Fruit fly (Drosophila melanogaster) whole organism, embryonic: ENCODE results near the gene CG4332.

ENCODE experiments used
- Abd-B ChIP-seq: fragments of 200-800 bp; sonication (Bioruptor generic); optimal IDR thresholded peaks from 2 replicates; lab custom pipeline; 2018; ENCODE audit warnings: missing biosample characterization, mild to moderate bottlenecking, missing genetic modification characterization, moderate library complexity
- Bgb ChIP-seq: fragments of 200-800 bp; sonication (Bioruptor generic); IDR thresholded peaks from 2 replicates; pipeline ENCODE4 v1.3.6; 2022; ENCODE audit warnings: missing biosample characterization, missing genetic modification characterization; ENCODE audit not compliant: partially characterized antibody
- CG10274 ChIP-seq: fragments of 200-800 bp; sonication (Bioruptor generic); optimal IDR thresholded peaks from 3 replicates; lab custom pipeline; 2017; ENCODE audit warnings: missing biosample characterization, mild to moderate bottlenecking, missing genetic modification characterization
- CG10431 ChIP-seq: fragments of 200-800 bp; sonication (Bioruptor generic); optimal IDR thresholded peaks from 3 replicates; lab custom pipeline; 2018; ENCODE audit warnings: missing biosample characterization, mild to moderate bottlenecking, missing genetic modification characterization
- CG11723 ChIP-seq: fragments of 200-800 bp; sonication (Bioruptor generic); optimal IDR thresholded peaks from 2 replicates; lab custom pipeline; 2017; ENCODE audit warnings: missing biosample characterization, mild to moderate bottlenecking, missing genetic modification characterization
- CG13894 ChIP-seq: fragments of 200-800 bp; sonication (Bioruptor generic); optimal IDR thresholded peaks from 3 replicates; lab custom pipeline; 2018; ENCODE audit warnings: missing biosample characterization, mild to moderate bottlenecking, missing genetic modification characterization, moderate library complexity
- CG15269 ChIP-seq: fragments of 200-800 bp; sonication (Bioruptor generic); optimal IDR thresholded peaks from 2 replicates; lab custom pipeline; 2018; ENCODE audit warnings: missing biosample characterization, mild to moderate bottlenecking, missing genetic modification characterization, moderate library complexity
- CG15479 ChIP-seq: fragments of 200-800 bp; sonication (Bioruptor generic); optimal IDR thresholded peaks from 3 replicates; lab custom pipeline; 2019; ENCODE audit warnings: missing biosample characterization, mild to moderate bottlenecking, missing genetic modification characterization, moderate library complexity
- CG15514 ChIP-seq: fragments of 200-800 bp; sonication (Bioruptor generic); optimal IDR thresholded peaks from 3 replicates; lab custom pipeline; 2017; ENCODE audit warnings: missing biosample characterization, missing genetic modification characterization, mild to moderate bottlenecking, moderate library complexity, missing genetic modification reagents
- CG18262 ChIP-seq: fragments of 200-800 bp; optimal IDR thresholded peaks from 3 replicates; lab custom pipeline; 2019; ENCODE audit warnings: missing biosample characterization, mild to moderate bottlenecking, missing genetic modification characterization, moderate library complexity
- CG2875 ChIP-seq: fragments of 200-800 bp; sonication (Bioruptor generic); optimal IDR thresholded peaks from 2 replicates; lab custom pipeline; 2017; ENCODE audit warnings: missing biosample characterization, mild to moderate bottlenecking, missing genetic modification characterization, missing genetic modification reagents
- CG31441 ChIP-seq: fragments of 200-800 bp; sonication (Bioruptor generic); IDR thresholded peaks from 2 replicates; pipeline ENCODE4 v1.3.6; 2022; ENCODE audit warnings: missing biosample characterization, missing genetic modification characterization
- CG3407 ChIP-seq: fragments of 200-800 bp; sonication (Bioruptor generic); optimal IDR thresholded peaks from 2 replicates; lab custom pipeline; 2018; ENCODE audit warnings: missing biosample characterization, mild to moderate bottlenecking, missing genetic modification characterization
- CG4328 ChIP-seq: fragments of 200-800 bp; sonication (Bioruptor generic); optimal IDR thresholded peaks from 3 replicates; lab custom pipeline; 2017; ENCODE audit warnings: missing biosample characterization, missing genetic modification reagents, missing genetic modification characterization
- CG6254 ChIP-seq: fragments of 200-800 bp; sonication (Bioruptor generic); optimal IDR thresholded peaks from 3 replicates; lab custom pipeline; 2017; ENCODE audit warnings: mild to moderate bottlenecking, missing biosample characterization, missing genetic modification reagents, missing genetic modification characterization
- CG6765 ChIP-seq: fragments of 200-800 bp; sonication (Bioruptor generic); optimal IDR thresholded peaks from 3 replicates; lab custom pipeline; 2017; ENCODE audit warnings: missing biosample characterization, mild to moderate bottlenecking, missing genetic modification characterization
- CG6791 ChIP-seq: fragments of 200-800 bp; sonication (Bioruptor generic); IDR thresholded peaks from 3 replicates; pipeline ENCODE4 v1.3.6; 2022; ENCODE audit warnings: missing biosample characterization, missing genetic modification characterization; ENCODE audit not compliant: partially characterized antibody
- CG6854 ChIP-seq: fragments of 200-800 bp; sonication (Bioruptor generic); optimal IDR thresholded peaks from 3 replicates; lab custom pipeline; 2017; ENCODE audit warnings: missing biosample characterization, mild to moderate bottlenecking, missing genetic modification characterization
- CG7745 ChIP-seq: fragments of 200-800 bp; sonication (Bioruptor generic); optimal IDR thresholded peaks from 2 replicates; lab custom pipeline; 2018; ENCODE audit warnings: missing biosample characterization, mild to moderate bottlenecking, missing genetic modification characterization, moderate library complexity
- CG8359 ChIP-seq: fragments of 200-800 bp; sonication (Bioruptor generic); optimal IDR thresholded peaks from 2 replicates; lab custom pipeline; 2017; ENCODE audit warnings: missing biosample characterization, mild to moderate bottlenecking, missing genetic modification characterization, borderline replicate concordance
- CG9817 ChIP-seq: fragments of 200-800 bp; sonication (Bioruptor generic); optimal IDR thresholded peaks from 2 replicates; lab custom pipeline; 2018; ENCODE audit warnings: missing biosample characterization, mild to moderate bottlenecking, missing genetic modification characterization, moderate library complexity
- Dfd ChIP-seq, 2 experiments: fragments of >200 bp; optimal IDR thresholded peaks; 2 replicates each; lab custom pipeline; 2017; ENCODE audit warnings: missing biosample characterization in 2 of 2, missing genetic modification characterization in 2 of 2
- Hand ChIP-seq: fragments of 200-800 bp; sonication (Bioruptor generic); optimal IDR thresholded peaks from 2 replicates; lab custom pipeline; 2017; ENCODE audit warnings: mild to moderate bottlenecking, missing biosample characterization, missing genetic modification reagents, missing genetic modification characterization
- Hmx ChIP-seq: fragments of 200-800 bp; sonication (Bioruptor generic); optimal IDR thresholded peaks from 2 replicates; lab custom pipeline; 2016; ENCODE audit warnings: missing biosample characterization, missing genetic modification characterization
- Lim3 ChIP-seq: fragments of 200-800 bp; sonication (Bioruptor generic); IDR thresholded peaks from 2 replicates; pipeline ENCODE4 v1.3.6; 2022; ENCODE audit warnings: missing biosample characterization, missing genetic modification characterization
- Med ChIP-seq: fragments of 200-800 bp; sonication (Bioruptor generic); peaks from one replicate; lab custom pipeline; 2016; ENCODE audit warnings: missing biosample characterization, missing genetic modification characterization, mild to moderate bottlenecking, inconsistent platforms, moderate library complexity
- ash1 ChIP-seq: fragments of 200-800 bp; sonication (Bioruptor generic); optimal IDR thresholded peaks from 2 replicates; lab custom pipeline; 2018; ENCODE audit warnings: missing biosample characterization, mild to moderate bottlenecking, missing genetic modification characterization
- bbx ChIP-seq: fragments of 200-800 bp; sonication (Bioruptor generic); IDR thresholded peaks from 2 replicates; pipeline ENCODE4 v1.3.6; 2022; ENCODE audit warnings: missing biosample characterization, missing genetic modification characterization; ENCODE audit not compliant: partially characterized antibody
- crp ChIP-seq, 2 experiments: fragments of 200-800 bp; sonication (Bioruptor generic); optimal IDR thresholded peaks; 2 replicates in 1 of 2; 3 replicates in 1 of 2; lab custom pipeline; 2017; ENCODE audit warnings: missing biosample characterization in 2 of 2, missing genetic modification characterization in 2 of 2, mild to moderate bottlenecking in 1 of 2, moderate library complexity in 1 of 2
- fd64A ChIP-seq: fragments of 200-800 bp; sonication (Bioruptor generic); optimal IDR thresholded peaks from 3 replicates; lab custom pipeline; 2018; ENCODE audit warnings: missing biosample characterization, mild to moderate bottlenecking, missing genetic modification characterization
- knrl ChIP-seq: fragments of 200-800 bp; sonication (Bioruptor generic); IDR thresholded peaks from 3 replicates; pipeline ENCODE4 v1.3.6; 2022; ENCODE audit warnings: missing biosample characterization, missing genetic modification characterization; ENCODE audit not compliant: partially characterized antibody
- odd ChIP-seq: fragments of 200-800 bp; sonication (Bioruptor generic); optimal IDR thresholded peaks from 2 replicates; lab custom pipeline; 2017; ENCODE audit warnings: missing biosample characterization, mild to moderate bottlenecking, missing genetic modification characterization
- onecut ChIP-seq: fragments of 200-800 bp; sonication (Bioruptor generic); IDR thresholded peaks from 2 replicates; pipeline ENCODE4 v1.3.6; 2022; ENCODE audit warnings: missing biosample characterization, missing genetic modification characterization
- otp ChIP-seq: fragments of 200-800 bp; sonication (Bioruptor generic); IDR thresholded peaks from 3 replicates; pipeline ENCODE4, ENCODE4 v1.3.6; 2022; ENCODE audit warnings: missing biosample characterization, missing genetic modification characterization
- p53 ChIP-seq: fragments of 200-800 bp; sonication (Bioruptor generic); optimal IDR thresholded peaks from 2 replicates; lab custom pipeline; 2016; ENCODE audit warnings: missing biosample characterization, missing genetic modification characterization
- pb ChIP-seq: fragments of 200-800 bp; sonication (Bioruptor generic); optimal IDR thresholded peaks from 3 replicates; lab custom pipeline; 2016; ENCODE audit warnings: missing biosample characterization, missing genetic modification characterization
- pho ChIP-seq: fragments of 200-800 bp; sonication (Bioruptor generic); optimal IDR thresholded peaks from 2 replicates; lab custom pipeline; 2016; ENCODE audit warnings: missing biosample characterization, missing genetic modification characterization
- salm ChIP-seq: fragments of 200-800 bp; sonication (Bioruptor generic); optimal IDR thresholded peaks from 2 replicates; lab custom pipeline; 2018; ENCODE audit warnings: missing biosample characterization, mild to moderate bottlenecking, missing genetic modification characterization
- sd ChIP-seq: fragments of 200-800 bp; sonication (Bioruptor generic); optimal IDR thresholded peaks from 3 replicates; lab custom pipeline; 2018; ENCODE audit warnings: missing biosample characterization, mild to moderate bottlenecking, missing genetic modification characterization, moderate library complexity
- sens ChIP-seq: fragments of 200-800 bp; sonication (Bioruptor generic); peaks from one replicate; lab custom pipeline; 2016; ENCODE audit warnings: missing biosample characterization, missing genetic modification characterization
- sim ChIP-seq: fragments of 200-800 bp; sonication (Bioruptor generic); IDR thresholded peaks from 2 replicates; pipeline ENCODE4 v1.3.6; 2022; ENCODE audit warnings: missing biosample characterization, missing genetic modification characterization
- sqz ChIP-seq: fragments of 200-800 bp; sonication (Bioruptor generic); optimal IDR thresholded peaks from 3 replicates; lab custom pipeline; 2018; ENCODE audit warnings: missing biosample characterization, mild to moderate bottlenecking, missing genetic modification characterization
- trem ChIP-seq: fragments of 200-800 bp; optimal IDR thresholded peaks from 3 replicates; lab custom pipeline; 2019; ENCODE audit warnings: missing biosample characterization, mild to moderate bottlenecking, missing genetic modification characterization, moderate library complexity
- usp ChIP-seq: fragments of >200 bp; optimal IDR thresholded peaks from 2 replicates; lab custom pipeline; 2017; ENCODE audit warnings: missing biosample characterization, missing genetic modification characterization
- vvl ChIP-seq: fragments of 200-800 bp; sonication (Bioruptor generic); IDR thresholded peaks from 2 replicates; pipeline ENCODE4 v1.3.6; 2022; ENCODE audit warnings: missing biosample characterization, missing genetic modification characterization
- wor ChIP-seq: fragments of 200-800 bp; sonication (Bioruptor generic); IDR thresholded peaks from 2 replicates; pipeline ENCODE4 v1.3.6; 2022; ENCODE audit warnings: missing biosample characterization, missing genetic modification characterization

CG4332 gene

dm6 chrX:13125559-13125958 lies 29.3 kb upstream of the CG4332 start:
- TF ChIP-seq otp (GFP tag; lab: Robert Waterston, UW) (no peak), sens (GFP tag; lab: Kevin White, UChicago) (peak; percentile 30), vvl (GFP tag; lab: Robert Waterston, UW) (0 out of 2 replicates have a peak, but pooled peaks have one; percentile 12), CG2875 (GFP tag; lab: Kevin White, UChicago) (no peak), CG6765 (GFP tag; lab: Kevin White, UChicago) (no peak), odd (GFP tag; lab: Kevin White, UChicago) (no peak), sd (tag; lab: Kevin White, UChicago) (peak; percentile 37), CG31441 (GFP tag; lab: Robert Waterston, UW) (no peak)

dm6 chrX:13127973-13128749 lies 26.7 kb upstream of the CG4332 start:
- TF ChIP-seq Abd-B (GFP tag; lab: Kevin White, UChicago) (no peak), wor (no peak), CG15514 (GFP tag; lab: Kevin White, UChicago) (no peak), knrl (GFP tag; lab: Robert Waterston, UW) (no peak; the same call in 2 of the 3 replicates), CG10274 (GFP tag; lab: Kevin White, UChicago) (no peak), bbx (GFP tag; lab: Robert Waterston, UW) (no peak), CG8359 (GFP tag; lab: Kevin White, UChicago) (no peak), Med (GFP tag; lab: Kevin White, UChicago) (peak; percentile 76), fd64A (GFP tag; lab: Kevin White, UChicago) (no peak), Dfd (GFP tag; optimal IDR thresholded peaks at IDR 0.05; lab: Kevin White, UChicago) (peak in 1 of 2 experiments; percentile 51), CG6854 (GFP tag; lab: Kevin White, UChicago) (no peak), sim (no peak), pho (GFP tag; lab: Kevin White, UChicago) (no peak), CG11723 (GFP tag; lab: Kevin White, UChicago) (no peak), salm (tag; lab: Kevin White, UChicago) (no peak), trem (tag; lab: Kevin White, UChicago) (no peak), CG13894 (no peak), odd (GFP tag; lab: Kevin White, UChicago) (no peak), Hand (GFP tag; lab: Kevin White, UChicago) (no peak), CG15479 (GFP tag; lab: Kevin White, UChicago) (no peak), onecut (GFP tag; lab: Robert Waterston, UW) (0 out of 2 replicates have a peak, but pooled peaks have one; percentile 18), CG6254 (GFP tag; lab: Kevin White, UChicago) (no peak), CG18262 (peak; percentile 7), CG3407 (GFP tag; lab: Kevin White, UChicago) (peak; percentile 3), Lim3 (GFP tag; lab: Robert Waterston, UW) (no peak), CG15269 (no peak), CG4328 (GFP tag; lab: Kevin White, UChicago) (no peak), Hmx (GFP tag; lab: Kevin White, UChicago) (no peak), CG9817 (tag; lab: Kevin White, UChicago) (no peak), usp (GFP tag; lab: Kevin White, UChicago) (no peak), CG10431 (no peak), CG7745 (tag; lab: Kevin White, UChicago) (no peak), CG6791 (GFP tag; lab: Robert Waterston, UW) (0 out of 3 replicates have a peak, but pooled peaks have one; percentile 31), crp (GFP tag; optimal IDR thresholded peaks at IDR 0.05; lab: Kevin White, UChicago) (no peak), ash1 (GFP tag; lab: Kevin White, UChicago) (no peak), sqz (peak; percentile 63), Bgb (no peak), p53 (GFP tag; lab: Kevin White, UChicago) (no peak), pb (GFP tag; lab: Kevin White, UChicago) (peak; percentile 35)
